Worm (Caenorhabditis elegans): ENCODE measurements around the gene aak-1.

DNA sequence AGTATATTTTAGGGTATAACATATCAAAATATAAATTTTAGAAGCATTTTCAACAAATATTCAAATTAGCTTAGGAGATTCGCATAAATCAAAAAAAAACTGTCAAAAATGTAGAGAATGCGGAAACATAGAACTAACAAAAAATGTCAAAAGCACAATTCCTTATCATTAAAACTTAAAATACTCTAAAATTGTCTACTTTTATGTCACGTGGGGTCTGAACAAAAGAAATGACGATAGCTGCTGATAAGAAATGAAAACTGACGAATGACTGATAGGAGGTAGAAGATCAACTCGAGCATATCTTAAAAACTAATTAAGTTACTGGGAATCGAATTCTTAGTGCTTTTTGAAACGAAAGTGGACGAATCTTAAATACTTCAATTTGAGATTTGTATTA is 27.2 kb downstream of the aak-1 start:
- no peak for TF ChIP-seq T22C8.4 (GFP tag; IDR thresholded peaks at IDR 0.05)
- no peak for TF ChIP-seq ref-1 (GFP tag; conservative IDR thresholded peaks at IDR 0.05)
- no peak for TF ChIP-seq med-1 (GFP tag; optimal IDR thresholded peaks at IDR 0.05; ENCODE audit: insufficient read depth)
- TF ChIP-seq flt-1 (GFP tag; IDR thresholded peaks at IDR 0.05) = no peak
- TF ChIP-seq klf-2 (GFP tag; conservative IDR thresholded peaks at IDR 0.05) = no peak
- no peak for TF ChIP-seq ztf-29 (GFP tag; IDR thresholded peaks at IDR 0.05)
- TF ChIP-seq ztf-23 (GFP tag; IDR thresholded peaks at IDR 0.05) = no peak
- no peak for TF ChIP-seq tab-1 (GFP tag; IDR thresholded peaks at IDR 0.05)
